Fruit fly (Drosophila melanogaster): ENCODE results near the gene CG31259.

The CG31259 gene

dm6 chr3R:8528862-8529261 is 5.1 kb downstream of the CG31259 start, which contains the start of gene CG11741:
CG11741 (minus strand) TSS chr3R:8528877.
- TF ChIP-seq CG8478 (optimal IDR thresholded peaks at IDR 0.05) (no peak), Dll (optimal IDR thresholded peaks at IDR 0.05) (no peak), usp (GFP tag; optimal IDR thresholded peaks at IDR 0.05) (no peak), EcR (GFP tag; optimal IDR thresholded peaks at IDR 0.05) (no peak), pan (optimal IDR thresholded peaks at IDR 0.05) (no peak)

- TF ChIP-seq Dll (optimal IDR thresholded peaks at IDR 0.05) (no peak), usp (GFP tag; optimal IDR thresholded peaks at IDR 0.05) (no peak), CG8478 (optimal IDR thresholded peaks at IDR 0.05) (no peak), psq (optimal IDR thresholded peaks at IDR 0.05) (no peak), EcR (GFP tag; optimal IDR thresholded peaks at IDR 0.05) (no peak), pan (optimal IDR thresholded peaks at IDR 0.05) (no peak)
Measured at dm6 chr3R:8545915-8546314, 22.2 kb downstream of the CG31259 start.

dm6 chr3R:8552308-8552707 is 28.6 kb downstream of the CG31259 start, which contains the start of gene Or85d:
Or85d (plus strand) TSS chr3R:8552608.
- TF ChIP-seq psq (optimal IDR thresholded peaks at IDR 0.05) (no peak), usp (GFP tag; optimal IDR thresholded peaks at IDR 0.05) (no peak), CG8478 (optimal IDR thresholded peaks at IDR 0.05) (no peak), pan (optimal IDR thresholded peaks at IDR 0.05) (no peak), Dll (optimal IDR thresholded peaks at IDR 0.05) (no peak), EcR (GFP tag; optimal IDR thresholded peaks at IDR 0.05) (no peak)

dm6 chr3R:8561522-8561921 is 37.8 kb downstream of the CG31259 start, which contains the start of gene pch2:
pch2 (minus strand) TSS chr3R:8561764.
- TF ChIP-seq psq (optimal IDR thresholded peaks at IDR 0.05): no peak
- TF ChIP-seq CG8478 (optimal IDR thresholded peaks at IDR 0.05): no peak
- TF ChIP-seq EcR (GFP tag; optimal IDR thresholded peaks at IDR 0.05): no peak
- no peak for TF ChIP-seq usp (GFP tag; optimal IDR thresholded peaks at IDR 0.05)
- no peak for TF ChIP-seq pan (optimal IDR thresholded peaks at IDR 0.05)
- TF ChIP-seq Dll (optimal IDR thresholded peaks at IDR 0.05): no peak

- no peak for TF ChIP-seq Dll (optimal IDR thresholded peaks at IDR 0.05)
Measured at dm6 chr3R:8562484-8562886, 38.7 kb downstream of the CG31259 start, which contains the start of the genes mRpS18A and CG31460. mRpS18A (minus strand) TSS chr3R:8562593. CG31460 (plus strand) TSS chr3R:8562673.

- TF ChIP-seq EcR (GFP tag; optimal IDR thresholded peaks at IDR 0.05) (no peak), psq (optimal IDR thresholded peaks at IDR 0.05) (no peak), Dll (optimal IDR thresholded peaks at IDR 0.05) (no peak), usp (GFP tag; optimal IDR thresholded peaks at IDR 0.05) (no peak), pan (optimal IDR thresholded peaks at IDR 0.05) (no peak), CG8478 (optimal IDR thresholded peaks at IDR 0.05) (no peak)
Measured at dm6 chr3R:8563774-8564173, 40.0 kb downstream of the CG31259 start, which contains the start of gene Cenp-C. Cenp-C (plus strand) TSS chr3R:8564105.
